Fruit fly (Drosophila melanogaster) ovary, adult (tissue): ENCODE results near the gene CG11360.

Source experiments
- CG17801 ChIP-seq: fragments of 200-800 bp; optimal IDR thresholded peaks from 2 replicates; lab custom pipeline; 2019; ENCODE audit warnings: missing biosample characterization, mild to moderate bottlenecking, missing genetic modification characterization, moderate library complexity; ENCODE audit not compliant: partially characterized antibody

The CG11360 gene

DNA sequence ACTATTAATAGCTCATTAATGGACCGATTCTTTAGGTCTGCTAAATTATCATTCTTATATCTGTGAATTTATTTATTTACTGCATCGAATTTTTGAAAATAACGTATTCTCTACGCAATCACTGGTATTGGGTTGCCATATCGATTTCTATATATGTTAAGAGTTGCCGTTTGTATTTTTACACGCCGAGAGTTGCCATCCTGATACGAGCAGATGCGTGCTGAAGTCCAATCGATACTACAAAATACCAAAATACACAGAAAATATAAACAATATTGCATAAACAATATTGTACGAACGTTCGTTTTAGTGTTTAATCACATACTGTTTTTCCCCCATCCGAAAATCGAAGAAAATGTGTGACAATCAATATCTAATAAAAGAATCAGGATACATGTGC is 26.5 kb downstream of the CG11360 start, which contains the start of gene ey:
Gene ey (plus strand): TSS at position 227 of the 400 bp plus-strand sequence.
- no peak for TF ChIP-seq CG17801

- TF ChIP-seq CG17801 = no peak
Observed at dm6 chr4:701948-702347, 31.0 kb downstream of the CG11360 start.

DNA sequence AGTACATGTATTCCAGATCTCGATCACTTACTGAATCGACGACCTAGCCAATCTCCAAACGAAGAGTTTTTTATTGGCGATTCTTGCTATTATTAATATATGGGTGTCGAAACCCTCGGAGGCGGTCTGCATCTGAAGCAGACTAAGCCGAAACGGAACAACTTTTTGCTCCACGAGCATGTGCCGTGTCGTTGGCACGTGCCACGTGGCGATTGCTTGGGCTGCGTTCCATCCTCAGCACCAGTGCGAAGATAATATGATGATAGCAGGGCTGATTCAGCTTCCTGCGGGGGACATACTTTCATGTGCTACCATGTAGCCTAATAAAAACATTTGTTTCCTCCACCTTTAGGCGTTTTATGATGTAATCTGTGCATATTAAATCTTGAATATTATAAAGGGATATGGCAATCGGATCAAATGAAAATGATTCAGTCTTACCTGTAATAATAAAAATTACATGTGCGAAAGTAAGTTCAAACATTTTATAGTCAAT is 31.9 kb downstream of the CG11360 start:
- TF ChIP-seq CG17801 = no peak

DNA sequence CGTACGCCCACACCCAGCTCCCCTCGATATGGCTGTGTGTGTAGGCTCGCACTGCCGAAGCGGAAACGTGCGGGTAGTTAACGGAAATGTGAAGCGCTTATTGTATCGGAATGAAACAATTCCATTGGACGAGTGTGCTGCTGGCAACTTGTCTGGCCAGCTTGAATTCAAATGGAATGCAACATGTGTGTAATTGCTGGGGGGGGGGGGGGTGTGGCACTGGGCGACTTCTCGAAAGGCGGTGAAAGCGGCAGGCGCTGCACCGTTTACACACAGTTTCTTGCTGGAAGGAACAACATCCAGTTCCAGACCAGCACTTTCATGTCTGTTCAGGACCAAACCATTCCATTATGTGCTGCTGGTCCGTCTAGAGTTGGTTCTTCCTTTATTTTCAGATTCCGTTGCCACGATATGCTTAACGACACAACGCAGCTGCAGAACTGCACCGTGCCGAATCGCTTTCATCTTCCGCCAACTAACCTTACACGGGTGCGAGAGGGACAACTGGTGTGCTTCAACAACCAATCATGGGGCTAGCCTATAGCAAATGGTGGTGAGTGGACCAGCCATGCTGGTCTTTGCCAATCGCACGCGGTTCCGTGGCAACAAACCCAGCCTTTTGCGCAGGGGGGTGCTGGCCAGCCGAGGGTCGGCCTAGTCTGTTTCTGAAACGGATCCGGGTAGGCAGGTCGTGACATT is 33.2 kb downstream of the CG11360 start:
- no peak for TF ChIP-seq CG17801

dm6 chr4:706847-707246 is 35.9 kb downstream of the CG11360 start:
- TF ChIP-seq CG17801 = no peak

- TF ChIP-seq CG17801 = no peak
Observed at dm6 chr4:708665-709064, 37.7 kb downstream of the CG11360 start.

DNA sequence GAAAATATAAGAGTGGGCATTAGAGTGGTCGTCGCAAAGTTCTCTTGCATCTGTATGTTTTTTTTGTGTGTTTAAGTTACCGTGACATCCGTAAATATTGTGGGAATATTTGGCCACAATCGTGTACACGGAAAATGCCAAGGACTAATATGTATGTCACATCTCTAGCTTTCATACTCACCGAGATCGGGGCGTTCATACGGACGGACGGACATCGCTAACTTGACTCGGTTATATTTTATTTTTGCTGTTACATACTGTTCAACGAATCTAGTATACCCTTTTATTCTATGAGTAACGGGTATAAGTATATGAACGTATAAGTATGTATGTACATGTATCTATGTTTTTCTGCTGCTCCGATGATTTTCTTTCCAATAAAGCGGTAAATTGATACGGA is 38.8 kb downstream of the CG11360 start:
- TF ChIP-seq CG17801 = no peak

DNA sequence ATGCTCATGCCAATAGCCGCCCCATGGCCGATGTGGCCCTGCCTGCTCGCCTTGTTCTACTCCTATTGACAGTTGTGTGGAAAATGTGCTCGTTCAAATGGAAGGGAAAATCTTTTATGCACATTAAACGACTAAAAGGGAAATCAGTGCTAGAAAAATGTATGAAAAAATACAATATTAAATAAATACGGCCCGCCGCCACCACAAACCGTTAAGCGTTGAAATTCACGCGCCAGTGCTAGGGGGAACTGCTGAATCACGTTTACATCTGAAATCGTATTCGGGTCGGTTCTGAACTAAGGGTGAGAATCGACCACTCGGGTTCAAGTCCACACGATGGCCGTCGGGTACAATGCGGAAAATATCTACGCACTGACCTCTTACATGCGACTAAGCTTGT is 42.0 kb downstream of the CG11360 start:
- no peak for TF ChIP-seq CG17801

- no peak for TF ChIP-seq CG17801
Observed at dm6 chr4:718614-719013, 47.7 kb downstream of the CG11360 start.

DNA sequence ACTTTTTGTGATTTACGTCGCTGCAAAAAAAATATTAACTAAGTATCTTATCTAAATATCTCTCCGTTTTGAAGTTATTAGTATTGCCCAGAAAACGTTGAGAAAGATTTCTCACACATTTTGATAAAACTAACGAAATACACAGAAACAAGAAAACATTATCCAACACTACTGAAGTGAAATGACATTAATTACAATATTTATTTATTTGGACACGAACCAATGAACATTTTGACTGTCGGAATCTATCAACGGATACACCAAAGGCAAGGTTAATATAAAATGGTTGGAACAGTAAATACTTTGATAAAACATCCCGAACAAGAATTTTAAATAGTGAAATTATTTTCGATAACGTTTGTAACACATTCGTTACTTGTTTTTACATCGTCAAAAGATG is 50.8 kb downstream of the CG11360 start:
- TF ChIP-seq CG17801 = no peak

- TF ChIP-seq CG17801 = no peak
Observed at dm6 chr4:722319-722718, 51.4 kb downstream of the CG11360 start.

- TF ChIP-seq CG17801 = no peak
Observed at dm6 chr4:722904-723303, 52.0 kb downstream of the CG11360 start.

DNA sequence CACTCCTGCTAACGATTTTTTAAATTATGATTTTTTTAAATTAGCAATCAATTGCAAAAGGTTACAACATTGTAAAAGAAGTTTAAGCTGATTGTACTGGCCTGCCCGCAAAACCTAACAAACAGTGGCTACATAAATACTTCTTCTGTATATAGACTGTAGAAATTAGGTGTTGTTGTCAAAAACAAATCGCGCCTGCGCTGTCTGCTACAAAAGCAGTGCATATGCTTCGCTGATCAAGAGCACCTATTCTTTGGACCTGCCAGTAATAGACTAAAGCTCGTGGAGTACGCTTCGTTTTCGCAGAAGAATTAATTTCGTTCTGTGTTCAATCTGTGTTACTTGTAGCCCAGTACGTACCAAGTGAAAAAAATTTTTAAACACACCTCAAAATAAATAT is 53.2 kb downstream of the CG11360 start, which contains the start of gene bt:
Gene bt (plus strand): TSS at position 261 of the 400 bp plus-strand sequence.
- no peak for TF ChIP-seq CG17801

dm6 chr4:725085-725484 is 54.1 kb downstream of the CG11360 start:
- no peak for TF ChIP-seq CG17801
